Worm (Caenorhabditis elegans) whole organism, L3 larva: ENCODE data around the gene mttu-1.

ENCODE experiments used
- ZK546.5 ChIP-seq: sonication (generic microtip); optimal IDR thresholded peaks from 2 replicates; lab custom pipeline; 2017; ENCODE audit warnings: missing biosample characterization, missing genetic modification characterization
- ceh-82 ChIP-seq: fragments of 150-350 bp; optimal IDR thresholded peaks from 2 replicates; lab custom pipeline; 2014; ENCODE audit warnings: missing biosample characterization, missing genetic modification characterization
- egl-27 ChIP-seq: sonication (generic microtip); optimal IDR thresholded peaks from 4 replicates; lab custom pipeline; 2017; ENCODE audit warnings: missing biosample characterization, missing genetic modification reagents, missing genetic modification characterization
- elt-3 ChIP-seq, 3 experiments: fragments of 150-350 bp in 1 of 3; sonication (generic microtip) in 2 of 3; optimal IDR thresholded peaks; 2 replicates in 2 of 3; 4 replicates in 1 of 3; lab custom pipeline; 2014 to 2017; ENCODE audit warnings: missing biosample characterization in 3 of 3, missing genetic modification characterization in 3 of 3
- mdl-1 ChIP-seq: fragments of 150-350 bp; optimal IDR thresholded peaks from 2 replicates; lab custom pipeline; 2014; ENCODE audit warnings: missing biosample characterization, missing genetic modification characterization
- nhr-25 ChIP-seq: sonication (generic microtip); optimal IDR thresholded peaks from 2 replicates; lab custom pipeline; 2017; ENCODE audit warnings: missing biosample characterization, missing genetic modification characterization
- nhr-28 ChIP-seq: fragments of 150-350 bp; optimal IDR thresholded peaks from 2 replicates; lab custom pipeline; 2014; ENCODE audit warnings: missing biosample characterization, missing genetic modification characterization
- nhr-76 ChIP-seq: fragments of 150-350 bp; sonication (generic microtip); optimal IDR thresholded peaks from 5 replicates; lab custom pipeline; 2014; ENCODE audit warnings: missing biosample characterization, missing genetic modification characterization
- nhr-77 ChIP-seq: fragments of 150-350 bp; optimal IDR thresholded peaks from 2 replicates; lab custom pipeline; 2014; ENCODE audit warnings: missing biosample characterization, missing genetic modification characterization
- pqm-1 ChIP-seq: fragments of 150-350 bp; optimal IDR thresholded peaks from 2 replicates; lab custom pipeline; 2017; ENCODE audit warnings: missing biosample characterization, missing genetic modification characterization, inconsistent platforms
- ztf-11 ChIP-seq: fragments of 150-350 bp; optimal IDR thresholded peaks from 2 replicates; lab custom pipeline; 2014; ENCODE audit warnings: missing biosample characterization, missing genetic modification characterization

DNA sequence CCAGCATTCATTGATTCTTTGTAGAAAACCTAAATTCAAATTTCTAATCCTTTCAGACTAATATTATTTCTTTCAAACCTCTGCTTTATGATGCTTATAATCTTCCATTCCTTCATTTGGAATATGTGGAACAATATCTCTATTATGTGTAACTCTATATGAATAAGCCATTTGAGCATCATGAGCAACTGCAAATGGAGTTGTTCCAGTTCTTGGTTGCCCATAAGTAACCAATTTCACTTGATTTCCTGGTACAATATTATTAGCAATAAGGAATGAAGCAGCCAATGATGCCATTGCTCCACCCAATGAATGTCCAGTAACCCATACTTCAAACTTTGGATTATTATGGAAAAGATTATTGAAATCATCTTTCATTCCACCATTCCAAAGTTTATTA lies 8.3 kb upstream of the mttu-1 start:
- TF ChIP-seq mdl-1 (tag; lab: Kevin White, UChicago) (no peak), egl-27 (tag; lab: Kevin White, UChicago) (no peak), pqm-1 (tag; lab: Kevin White, UChicago) (no peak), nhr-28 (tag; lab: Kevin White, UChicago) (no peak), ztf-11 (no peak), nhr-25 (no peak), nhr-77 (tag; lab: Kevin White, UChicago) (no peak), elt-3 (tag; optimal IDR thresholded peaks at IDR 0.05; lab: Kevin White, UChicago) (no peak), nhr-76 (no peak), ceh-82 (tag; lab: Kevin White, UChicago) (no peak), ZK546.5 (no peak)
